Fruit fly (Drosophila melanogaster) S2 (cell line): Measurements from ENCODE around the gene CG9377.

Experiments used
- CG8478 ChIP-seq: fragments of >200 bp; optimal IDR thresholded peaks from 2 replicates; lab custom pipeline; 2018
- CTCF ChIP-seq, 2 experiments: fragments of >200 bp; optimal IDR thresholded peaks; 2 replicates each; lab custom pipeline; 2018

dm6 chr2L:13331868-13332544 is 29.4 kb downstream of the CG9377 start:
- TF ChIP-seq CG8478 (lab: Kevin White, UChicago) (no peak), CTCF (optimal IDR thresholded peaks at IDR 0.05; lab: Kevin White, UChicago) (no peak)
